Worm (Caenorhabditis elegans): ENCODE results near the gene Y38H8A.12.

Y38H8A.12 gene

ce11 chrIV:13463889-13464288 is 3.1 kb upstream of the Y38H8A.12 start (continued):
- TF ChIP-seq ztf-25 (GFP tag; IDR thresholded peaks at IDR 0.05) (0 out of 2 replicates have a peak, but pooled peaks have one; percentile 13), Y67H2A.10 (GFP tag; conservative IDR thresholded peaks at IDR 0.05) (0 out of 2 replicates have a peak, but pooled peaks have one; percentile 27)

ce11 chrIV:13462165-13462712 is 1.5 kb upstream of the Y38H8A.12 start:
- TF ChIP-seq egrh-3 (GFP tag; IDR thresholded peaks at IDR 0.05) (peak; percentile 51; the same call in 1 of the 2 replicates), F33H1.4 (GFP tag; IDR thresholded peaks at IDR 0.05) (peak; percentile 37), hsf-1 (GFP tag; IDR thresholded peaks at IDR 0.05) (peak; percentile 94), cebp-2 (GFP tag; IDR thresholded peaks at IDR 0.05) (peak; percentile 82; the same call in 1 of the 2 replicates)

ce11 chrIV:13458237-13458636 is 2.5 kb downstream of the Y38H8A.12 start:
- TF ChIP-seq gei-17 (GFP tag; optimal IDR thresholded peaks at IDR 0.05): no peak
- no peak for TF ChIP-seq Y79H2A.3 (GFP tag; conservative IDR thresholded peaks at IDR 0.05)
- no peak for TF ChIP-seq dpff-1 (tag; optimal IDR thresholded peaks at IDR 0.05)
- peak; percentile 69 for TF ChIP-seq zfh-2 (GFP tag; conservative IDR thresholded peaks at IDR 0.05)
- TF ChIP-seq tlf-1 (GFP tag; optimal IDR thresholded peaks at IDR 0.05): no peak

- no peak for TF ChIP-seq mcd-1 (GFP tag; IDR thresholded peaks at IDR 0.05)
- peak; percentile 33; the same call in 1 of the 2 replicates for TF ChIP-seq attf-6 (GFP tag; IDR thresholded peaks at IDR 0.05)
- no peak for TF ChIP-seq dpff-1 (tag; optimal IDR thresholded peaks at IDR 0.05)
- no peak for TF ChIP-seq K12H6.12 (tag; optimal IDR thresholded peaks at IDR 0.05)
- peak; percentile 51; the same call in 1 of the 2 replicates for TF ChIP-seq madf-6 (GFP tag; IDR thresholded peaks at IDR 0.05)
- TF ChIP-seq ceh-40 (GFP tag; IDR thresholded peaks at IDR 0.05): 0 out of 2 replicates have a peak, but pooled peaks have one; percentile 44
- no peak for TF ChIP-seq ceh-91 (GFP tag; IDR thresholded peaks at IDR 0.05)
- 0 out of 2 replicates have a peak, but pooled peaks have one; percentile 69 for TF ChIP-seq cebp-2 (GFP tag; IDR thresholded peaks at IDR 0.05)
- TF ChIP-seq D2030.7 (GFP tag; IDR thresholded peaks at IDR 0.05): 0 out of 2 replicates have a peak, but pooled peaks have one; percentile 30
Observed at ce11 chrIV:13456893-13457292, 3.9 kb downstream of the Y38H8A.12 start.

- TF ChIP-seq cebp-2 (GFP tag; IDR thresholded peaks at IDR 0.05) (peak; percentile 91), Y95B8A.8 (GFP tag; IDR thresholded peaks at IDR 0.05) (0 out of 2 replicates have a peak, but pooled peaks have one; percentile 12), ztf-25 (GFP tag; IDR thresholded peaks at IDR 0.05) (0 out of 2 replicates have a peak, but pooled peaks have one; percentile 44)
Observed at ce11 chrIV:13456138-13456537, 4.6 kb downstream of the Y38H8A.12 start.

ce11 chrIV:13455200-13455599 is 5.6 kb downstream of the Y38H8A.12 start, which contains the start of gene Y38H8A.7:
Y38H8A.7 (plus strand) TSS chrIV:13455500.
- TF ChIP-seq dox-1 (GFP tag; IDR thresholded peaks at IDR 0.05) (peak; percentile 42; the same call in 1 of the 2 replicates), egrh-3 (GFP tag; IDR thresholded peaks at IDR 0.05) (peak; percentile 25; the same call in 1 of the 2 replicates)

- TF ChIP-seq zim-3 (tag; optimal IDR thresholded peaks at IDR 0.05): no peak
- no peak for TF ChIP-seq ekl-4 (GFP tag; IDR thresholded peaks at IDR 0.05)
- no peak for TF ChIP-seq F57C9.4 (tag; optimal IDR thresholded peaks at IDR 0.05)
- TF ChIP-seq ZK185.1 (tag; optimal IDR thresholded peaks at IDR 0.05; ENCODE audit: poor library complexity, severe bottlenecking): no peak
- TF ChIP-seq somi-1 (GFP tag; optimal IDR thresholded peaks at IDR 0.05): no peak
- no peak for TF ChIP-seq xnd-1 (tag; optimal IDR thresholded peaks at IDR 0.05)
- no peak for TF ChIP-seq egl-44 (GFP tag; IDR thresholded peaks at IDR 0.05)
- TF ChIP-seq sdz-38 (tag; optimal IDR thresholded peaks at IDR 0.05): no peak
- no peak for TF ChIP-seq T07F8.4 (tag; optimal IDR thresholded peaks at IDR 0.05)
- no peak for TF ChIP-seq Y95B8A.8 (GFP tag; IDR thresholded peaks at IDR 0.05)
Observed at ce11 chrIV:13454698-13455097, 6.1 kb downstream of the Y38H8A.12 start, which contains the start of gene uso-1. uso-1 (minus strand) TSS chrIV:13454798.

All from whole organism, young adult.